Worm (Caenorhabditis elegans) whole organism, late embryonic: ENCODE data around the gene ppm-2.

Experiments used
- ama-1 ChIP-seq: fragments of 150-350 bp; optimal IDR thresholded peaks from 2 replicates; lab custom pipeline; 2014
- elt-2 ChIP-seq: sonication (generic microtip); optimal IDR thresholded peaks from 2 replicates; lab custom pipeline; 2016; ENCODE audit warnings: missing genetic modification reagents, missing genetic modification characterization, missing compliant biosample characterization
- nhr-232 ChIP-seq: sonication (generic microtip); optimal IDR thresholded peaks from 2 replicates; lab custom pipeline; 2016; ENCODE audit warnings: missing genetic modification characterization, missing compliant biosample characterization
- ztf-16 ChIP-seq: sonication (generic microtip); optimal IDR thresholded peaks from 2 replicates; lab custom pipeline; 2017; ENCODE audit warnings: missing genetic modification characterization, missing compliant biosample characterization

ce11 chrIII:4603837-4604236 is 46.5 kb upstream of the ppm-2 start:
- no peak for TF ChIP-seq nhr-232
- TF ChIP-seq ama-1 (lab: Kevin White, UChicago): no peak
- no peak for TF ChIP-seq ztf-16 (tag; lab: Kevin White, UChicago)
- no peak for TF ChIP-seq elt-2 (tag; lab: Kevin White, UChicago)
